Worm (Caenorhabditis elegans) whole organism, L3 larva: ENCODE measurements around the gene H06I04.3.

Source experiments
- ama-1 ChIP-seq: fragments of 150-350 bp; optimal IDR thresholded peaks from 2 replicates; lab custom pipeline; 2018
- ceh-82 ChIP-seq: fragments of 150-350 bp; optimal IDR thresholded peaks from 2 replicates; lab custom pipeline; 2014; ENCODE audit warnings: missing biosample characterization, missing genetic modification characterization
- egl-27 ChIP-seq: sonication (generic microtip); optimal IDR thresholded peaks from 4 replicates; lab custom pipeline; 2017; ENCODE audit warnings: missing biosample characterization, missing genetic modification reagents, missing genetic modification characterization
- fkh-10 ChIP-seq: sonication (generic microtip); optimal IDR thresholded peaks from 2 replicates; lab custom pipeline; 2017; ENCODE audit warnings: missing biosample characterization, missing genetic modification reagents, missing genetic modification characterization
- jun-1 ChIP-seq: fragments of 150-350 bp; optimal IDR thresholded peaks from 2 replicates; lab custom pipeline; 2014; ENCODE audit warnings: missing biosample characterization, missing genetic modification reagents, missing genetic modification characterization
- lin-15B ChIP-seq: fragments of 150-350 bp; optimal IDR thresholded peaks from 2 replicates; lab custom pipeline; 2014; ENCODE audit warnings: missing biosample characterization, missing genetic modification characterization
- nhr-23 ChIP-seq: fragments of 150-350 bp; optimal IDR thresholded peaks from 2 replicates; lab custom pipeline; 2014; ENCODE audit warnings: missing biosample characterization, missing genetic modification reagents, missing genetic modification characterization
- nhr-28 ChIP-seq: fragments of 150-350 bp; optimal IDR thresholded peaks from 2 replicates; lab custom pipeline; 2014; ENCODE audit warnings: missing biosample characterization, missing genetic modification characterization
- nhr-77 ChIP-seq: fragments of 150-350 bp; optimal IDR thresholded peaks from 2 replicates; lab custom pipeline; 2014; ENCODE audit warnings: missing biosample characterization, missing genetic modification characterization
- sea-2 ChIP-seq: fragments of 150-350 bp; sonication (generic microtip); optimal IDR thresholded peaks from 4 replicates; lab custom pipeline; 2014; ENCODE audit warnings: missing biosample characterization, missing genetic modification reagents, missing genetic modification characterization
- snpc-4 ChIP-seq: fragments of 150-350 bp; optimal IDR thresholded peaks from 2 replicates; lab custom pipeline; 2014; ENCODE audit warnings: missing biosample characterization, missing genetic modification characterization
- unc-62 ChIP-seq: fragments of 150-350 bp; sonication (generic microtip); optimal IDR thresholded peaks from 4 replicates; lab custom pipeline; 2014; ENCODE audit warnings: missing biosample characterization, missing genetic modification reagents, missing genetic modification characterization
- zag-1 ChIP-seq: fragments of 150-350 bp; optimal IDR thresholded peaks from 2 replicates; lab custom pipeline; 2014; ENCODE audit warnings: missing biosample characterization, missing genetic modification characterization

DNA sequence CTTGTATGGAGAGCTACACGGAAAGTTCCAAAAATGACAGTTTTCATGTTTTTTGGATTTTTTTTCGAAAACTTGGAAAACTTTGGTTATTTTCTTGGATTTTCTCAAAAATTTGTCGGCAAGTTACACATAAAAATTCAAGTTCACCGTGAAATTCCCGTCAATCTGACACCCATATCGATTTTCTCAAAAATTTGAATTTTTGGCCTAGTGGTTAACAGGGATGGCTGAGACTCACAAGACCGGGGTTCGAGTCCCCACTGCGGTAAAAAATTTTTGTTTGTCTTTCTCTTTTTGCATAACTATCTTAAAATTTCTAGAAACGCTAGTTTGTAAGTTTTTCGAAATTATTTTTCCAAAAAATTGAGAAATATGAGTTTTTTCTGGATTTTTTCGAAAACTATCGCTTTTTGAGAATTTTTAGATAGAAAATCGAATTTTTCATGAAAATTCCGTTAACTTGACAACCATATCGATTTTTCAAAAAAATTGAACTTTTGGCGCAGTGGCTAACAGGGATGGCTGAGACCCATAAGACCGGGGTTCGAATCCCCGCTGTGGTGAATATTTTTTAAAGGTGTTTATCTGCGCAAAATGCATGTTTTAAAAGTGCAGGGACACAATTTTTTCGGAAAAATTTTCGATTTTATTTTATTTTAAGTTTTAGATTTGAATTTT lies 30.4 kb downstream of the H06I04.3 start:
- TF ChIP-seq ama-1 (lab: Kevin White, UChicago): no peak
- TF ChIP-seq fkh-10 (GFP tag; lab: Kevin White, UChicago): no peak
- no peak for TF ChIP-seq sea-2
- no peak for TF ChIP-seq unc-62 (GFP tag; lab: Kevin White, UChicago)
- no peak for TF ChIP-seq zag-1 (tag; lab: Kevin White, UChicago)
- no peak for TF ChIP-seq egl-27 (tag; lab: Kevin White, UChicago)
- TF ChIP-seq nhr-23 (tag; lab: Kevin White, UChicago): no peak
- no peak for TF ChIP-seq jun-1
- TF ChIP-seq ceh-82: no peak
- TF ChIP-seq snpc-4: no peak
- TF ChIP-seq lin-15B: no peak
- no peak for TF ChIP-seq nhr-28 (tag; lab: Kevin White, UChicago)
- TF ChIP-seq nhr-77 (tag; lab: Kevin White, UChicago): no peak
